Worm (Caenorhabditis elegans) whole organism, early embryonic: ENCODE data around the gene Y81G3A.2.

Experiments
- B0310.2 ChIP-seq: sonication (generic microtip); optimal IDR thresholded peaks from 2 replicates; lab custom pipeline; 2016; ENCODE audit warnings: mild to moderate bottlenecking, missing genetic modification characterization, missing compliant biosample characterization
- F13C5.2 ChIP-seq: sonication (generic microtip); optimal IDR thresholded peaks from 2 replicates; lab custom pipeline; 2017; ENCODE audit warnings: mild to moderate bottlenecking, missing genetic modification characterization, inconsistent platforms, missing compliant biosample characterization
- aly-1 ChIP-seq: sonication (generic microtip); optimal IDR thresholded peaks from 2 replicates; lab custom pipeline; 2016; ENCODE audit warnings: missing genetic modification characterization, missing compliant biosample characterization
- ama-1 ChIP-seq: fragments of 150-350 bp; optimal IDR thresholded peaks from 2 replicates; lab custom pipeline; 2014
- ceh-13 ChIP-seq: fragments of 200-800 bp; sonication (Bioruptor generic); optimal IDR thresholded peaks from 2 replicates; lab custom pipeline; 2018; ENCODE audit warnings: mild to moderate bottlenecking, missing genetic modification characterization, missing compliant biosample characterization
- ceh-36 ChIP-seq: sonication (generic microtip); optimal IDR thresholded peaks from 2 replicates; lab custom pipeline; 2016; ENCODE audit warnings: missing genetic modification characterization, inconsistent platforms, missing compliant biosample characterization
- ets-7 ChIP-seq: sonication (generic microtip); optimal IDR thresholded peaks from 2 replicates; lab custom pipeline; 2016; ENCODE audit warnings: missing genotype, missing genetic modification characterization, missing compliant biosample characterization
- flt-1 ChIP-seq: fragments of 200-800 bp; sonication (Bioruptor generic); IDR thresholded peaks from 2 replicates; pipeline ENCODE4 v1.3.6; 2022; ENCODE audit warnings: missing genetic modification characterization, missing compliant biosample characterization
- hmbx-1 ChIP-seq: sonication (generic microtip); optimal IDR thresholded peaks from 2 replicates; lab custom pipeline; 2016; ENCODE audit warnings: mild to moderate bottlenecking, missing genetic modification characterization, missing compliant biosample characterization
- hmg-4 ChIP-seq: fragments of 200-800 bp; sonication (Bioruptor generic); optimal IDR thresholded peaks from 2 replicates; lab custom pipeline; 2018; ENCODE audit warnings: mild to moderate bottlenecking, missing genetic modification characterization, missing compliant biosample characterization
- hnd-1 ChIP-seq: sonication (generic microtip); optimal IDR thresholded peaks from 2 replicates; lab custom pipeline; 2016; ENCODE audit warnings: missing genetic modification characterization, missing compliant biosample characterization
- pes-1 ChIP-seq: fragments of 200-800 bp; sonication (Bioruptor generic); IDR thresholded peaks from 2 replicates; pipeline ENCODE4 v1.3.6; 2022; ENCODE audit warnings: missing genetic modification reagents, missing genetic modification characterization, missing compliant biosample characterization
- scrt-1 ChIP-seq: fragments of 200-800 bp; sonication (Bioruptor generic); IDR thresholded peaks from 2 replicates; pipeline ENCODE4 v1.3.6; 2022; ENCODE audit warnings: missing genetic modification characterization, missing compliant biosample characterization
- sea-1 ChIP-seq: fragments of 200-800 bp; sonication (Bioruptor generic); conservative IDR thresholded peaks from 2 replicates; pipeline ENCODE4 v1.3.6; 2022; ENCODE audit warnings: missing genetic modification characterization, missing compliant biosample characterization
- tbx-11 ChIP-seq: fragments of 200-800 bp; sonication (Bioruptor generic); IDR thresholded peaks from 2 replicates; pipeline ENCODE4 v1.3.6; 2022; ENCODE audit warnings: missing genetic modification characterization, missing compliant biosample characterization
- tbx-37 ChIP-seq: fragments of 200-800 bp; sonication (Bioruptor generic); conservative IDR thresholded peaks from 2 replicates; pipeline ENCODE4 v1.3.6; 2022; ENCODE audit warnings: missing genetic modification reagents, missing genetic modification characterization, missing compliant biosample characterization
- tra-4 ChIP-seq: sonication (generic microtip); optimal IDR thresholded peaks from 2 replicates; lab custom pipeline; 2017; ENCODE audit warnings: missing genetic modification characterization, missing compliant biosample characterization

Y81G3A.2 gene

ce11 chrII:13059196-13059595 lies 21.5 kb upstream of the Y81G3A.2 start:
- TF ChIP-seq tbx-37 (GFP tag; lab: Robert Waterston, UW) (no peak), tbx-11 (GFP tag; lab: Robert Waterston, UW) (no peak), ceh-13 (GFP tag; lab: Kevin White, UChicago) (no peak), aly-1 (tag; lab: Kevin White, UChicago) (no peak), flt-1 (GFP tag; lab: Robert Waterston, UW) (no peak), scrt-1 (GFP tag; lab: Robert Waterston, UW) (no peak)

ce11 chrII:13065251-13065650 lies 15.5 kb upstream of the Y81G3A.2 start:
- TF ChIP-seq scrt-1 (GFP tag; lab: Robert Waterston, UW) = no peak
- no peak for TF ChIP-seq pes-1
- no peak for TF ChIP-seq ama-1 (lab: Kevin White, UChicago)
- no peak for TF ChIP-seq ets-7 (tag; lab: Kevin White, UChicago)
- no peak for TF ChIP-seq sea-1 (GFP tag; lab: Robert Waterston, UW)
- TF ChIP-seq ceh-13 (GFP tag; lab: Kevin White, UChicago) = no peak
- no peak for TF ChIP-seq tbx-37 (GFP tag; lab: Robert Waterston, UW)
- no peak for TF ChIP-seq tra-4 (tag; lab: Kevin White, UChicago)
- no peak for TF ChIP-seq B0310.2 (tag; lab: Kevin White, UChicago)
- TF ChIP-seq flt-1 (GFP tag; lab: Robert Waterston, UW) = no peak
- no peak for TF ChIP-seq F13C5.2 (tag; lab: Kevin White, UChicago)
- TF ChIP-seq hnd-1 (tag; lab: Kevin White, UChicago) = no peak
- no peak for TF ChIP-seq tbx-11 (GFP tag; lab: Robert Waterston, UW)
- no peak for TF ChIP-seq hmg-4 (GFP tag; lab: Kevin White, UChicago)
- no peak for TF ChIP-seq ceh-36 (tag; lab: Kevin White, UChicago)
- no peak for TF ChIP-seq aly-1 (tag; lab: Kevin White, UChicago)
- TF ChIP-seq hmbx-1 (tag; lab: Kevin White, UChicago) = no peak

- TF ChIP-seq ama-1 (lab: Kevin White, UChicago) = no peak
These were observed 13.9 kb upstream of the Y81G3A.2 start for ce11 chrII:13066777-13067290.

- TF ChIP-seq sea-1 (GFP tag; lab: Robert Waterston, UW) = no peak
- TF ChIP-seq scrt-1 (GFP tag; lab: Robert Waterston, UW) = no peak
- no peak for TF ChIP-seq ama-1 (lab: Kevin White, UChicago)
- TF ChIP-seq ets-7 (tag; lab: Kevin White, UChicago) = no peak
- no peak for TF ChIP-seq tbx-11 (GFP tag; lab: Robert Waterston, UW)
- no peak for TF ChIP-seq ceh-36 (tag; lab: Kevin White, UChicago)
- no peak for TF ChIP-seq hmbx-1 (tag; lab: Kevin White, UChicago)
- no peak for TF ChIP-seq hnd-1 (tag; lab: Kevin White, UChicago)
- no peak for TF ChIP-seq tra-4 (tag; lab: Kevin White, UChicago)
These were observed 7.6 kb upstream of the Y81G3A.2 start, which contains the start of gene F42G4.5 for ce11 chrII:13073102-13073501. TSS of gene F42G4.5 (plus strand) at chrII:13073480.

ce11 chrII:13073742-13074141 lies 7.0 kb upstream of the Y81G3A.2 start:
- no peak for TF ChIP-seq tra-4 (tag; lab: Kevin White, UChicago)
- TF ChIP-seq ets-7 (tag; lab: Kevin White, UChicago) = no peak
- TF ChIP-seq hnd-1 (tag; lab: Kevin White, UChicago) = no peak
- TF ChIP-seq flt-1 (GFP tag; lab: Robert Waterston, UW) = no peak
- TF ChIP-seq aly-1 (tag; lab: Kevin White, UChicago) = no peak
- no peak for TF ChIP-seq F13C5.2 (tag; lab: Kevin White, UChicago)
- TF ChIP-seq hmg-4 (GFP tag; lab: Kevin White, UChicago) = no peak
- no peak for TF ChIP-seq pes-1
- TF ChIP-seq sea-1 (GFP tag; lab: Robert Waterston, UW) = no peak
- no peak for TF ChIP-seq ceh-36 (tag; lab: Kevin White, UChicago)
- no peak for TF ChIP-seq tbx-11 (GFP tag; lab: Robert Waterston, UW)
- TF ChIP-seq tbx-37 (GFP tag; lab: Robert Waterston, UW) = no peak
- no peak for TF ChIP-seq B0310.2 (tag; lab: Kevin White, UChicago)
- no peak for TF ChIP-seq scrt-1 (GFP tag; lab: Robert Waterston, UW)
- no peak for TF ChIP-seq hmbx-1 (tag; lab: Kevin White, UChicago)

- TF ChIP-seq scrt-1 (GFP tag; lab: Robert Waterston, UW) (no peak), hmbx-1 (tag; lab: Kevin White, UChicago) (no peak), B0310.2 (tag; lab: Kevin White, UChicago) (no peak), pes-1 (no peak), ama-1 (lab: Kevin White, UChicago) (no peak), tbx-37 (GFP tag; lab: Robert Waterston, UW) (no peak), aly-1 (tag; lab: Kevin White, UChicago) (no peak), tra-4 (tag; lab: Kevin White, UChicago) (no peak)
These were observed 4.3 kb upstream of the Y81G3A.2 start for ce11 chrII:13076301-13076916.

- TF ChIP-seq tbx-37 (GFP tag; lab: Robert Waterston, UW) (no peak), ets-7 (tag; lab: Kevin White, UChicago) (no peak), scrt-1 (GFP tag; lab: Robert Waterston, UW) (no peak), hmg-4 (GFP tag; lab: Kevin White, UChicago) (no peak), ama-1 (lab: Kevin White, UChicago) (no peak), flt-1 (GFP tag; lab: Robert Waterston, UW) (no peak), sea-1 (GFP tag; lab: Robert Waterston, UW) (no peak), B0310.2 (tag; lab: Kevin White, UChicago) (no peak), ceh-36 (tag; lab: Kevin White, UChicago) (no peak), tra-4 (tag; lab: Kevin White, UChicago) (no peak), hmbx-1 (tag; lab: Kevin White, UChicago) (no peak), aly-1 (tag; lab: Kevin White, UChicago) (no peak), pes-1 (no peak), ceh-13 (GFP tag; lab: Kevin White, UChicago) (no peak), hnd-1 (tag; lab: Kevin White, UChicago) (no peak), tbx-11 (GFP tag; lab: Robert Waterston, UW) (no peak), F13C5.2 (tag; lab: Kevin White, UChicago) (no peak)
These were observed 3.0 kb upstream of the Y81G3A.2 start for ce11 chrII:13077746-13078145.
